Fruit fly (Drosophila melanogaster) whole organism, embryonic: ENCODE data around the gene CG15282.

Source experiments
- Bteb2 ChIP-seq: fragments of 200-800 bp; sonication (Bioruptor generic); optimal IDR thresholded peaks from 2 replicates; lab custom pipeline; 2016; ENCODE audit warnings: missing biosample characterization, missing genetic modification characterization
- CG10147 ChIP-seq: fragments of 200-800 bp; sonication (Bioruptor generic); optimal IDR thresholded peaks from 2 replicates; lab custom pipeline; 2019; ENCODE audit warnings: missing biosample characterization, mild to moderate bottlenecking, missing genetic modification characterization, moderate library complexity
- CG10431 ChIP-seq: fragments of 200-800 bp; sonication (Bioruptor generic); optimal IDR thresholded peaks from 3 replicates; lab custom pipeline; 2018; ENCODE audit warnings: missing biosample characterization, mild to moderate bottlenecking, missing genetic modification characterization
- CG11085 ChIP-seq: fragments of 200-800 bp; sonication (Bioruptor generic); IDR thresholded peaks from 2 replicates; pipeline ENCODE4 v1.3.6; 2022; ENCODE audit warnings: missing biosample characterization, missing genetic modification characterization
- CG13287 ChIP-seq: fragments of 200-800 bp; sonication (Bioruptor generic); IDR thresholded peaks from 2 replicates; pipeline ENCODE4 v1.3.6; 2022; ENCODE audit warnings: missing biosample characterization, missing genetic modification characterization; ENCODE audit not compliant: partially characterized antibody
- CG13296 ChIP-seq: fragments of 200-800 bp; sonication (Bioruptor generic); optimal IDR thresholded peaks from 3 replicates; lab custom pipeline; 2018; ENCODE audit warnings: missing biosample characterization, mild to moderate bottlenecking, missing genetic modification characterization
- CG13775 ChIP-seq: fragments of 200-800 bp; sonication (Bioruptor generic); optimal IDR thresholded peaks from 3 replicates; lab custom pipeline; 2017; ENCODE audit warnings: missing biosample characterization, mild to moderate bottlenecking, missing genetic modification characterization
- CG14441 ChIP-seq: fragments of 200-800 bp; sonication (Bioruptor generic); IDR thresholded peaks from 2 replicates; pipeline ENCODE4 v1.3.6; 2022; ENCODE audit warnings: missing biosample characterization, missing genetic modification characterization
- CG16863 ChIP-seq: fragments of 200-800 bp; sonication (Bioruptor generic); optimal IDR thresholded peaks from 3 replicates; lab custom pipeline; 2016; ENCODE audit warnings: missing biosample characterization, missing genetic modification characterization
- CG18476 ChIP-seq: fragments of 200-800 bp; sonication (Bioruptor generic); optimal IDR thresholded peaks from 2 replicates; lab custom pipeline; 2016; ENCODE audit warnings: missing biosample characterization, mild to moderate bottlenecking, missing genetic modification characterization
- CG31441 ChIP-seq: fragments of 200-800 bp; sonication (Bioruptor generic); IDR thresholded peaks from 2 replicates; pipeline ENCODE4 v1.3.6; 2022; ENCODE audit warnings: missing biosample characterization, missing genetic modification characterization
- CG4617 ChIP-seq: fragments of 200-800 bp; sonication (Bioruptor generic); optimal IDR thresholded peaks from 3 replicates; lab custom pipeline; 2016; ENCODE audit warnings: missing biosample characterization, missing genetic modification characterization, borderline replicate concordance
- CG4707 ChIP-seq: fragments of 200-800 bp; sonication (Bioruptor generic); optimal IDR thresholded peaks from 2 replicates; lab custom pipeline; 2018; ENCODE audit warnings: missing biosample characterization, mild to moderate bottlenecking, missing genetic modification characterization, moderate library complexity
- CG6654 ChIP-seq: fragments of 200-800 bp; sonication (Bioruptor generic); optimal IDR thresholded peaks from 2 replicates; lab custom pipeline; 2017; ENCODE audit warnings: missing biosample characterization, mild to moderate bottlenecking, missing genetic modification characterization
- CG6689 ChIP-seq: fragments of 200-800 bp; sonication (Bioruptor generic); IDR thresholded peaks from 2 replicates; pipeline ENCODE4 v1.3.6; 2022; ENCODE audit warnings: missing biosample characterization, missing genetic modification characterization
- CG8765 ChIP-seq: fragments of 200-800 bp; sonication (Bioruptor generic); IDR thresholded peaks from 2 replicates; pipeline ENCODE4 v1.3.6; 2022; ENCODE audit warnings: missing biosample characterization, missing genetic modification characterization
- CHES-1-like ChIP-seq: fragments of 200-800 bp; sonication (Bioruptor generic); optimal IDR thresholded peaks from 2 replicates; lab custom pipeline; 2016; ENCODE audit warnings: missing biosample characterization, missing genetic modification characterization
- CTCF ChIP-seq: fragments of 200-800 bp; sonication (Bioruptor generic); optimal IDR thresholded peaks from 2 replicates; lab custom pipeline; 2017; ENCODE audit warnings: missing biosample characterization, mild to moderate bottlenecking, missing genetic modification characterization, moderate library complexity
- Dfd ChIP-seq, 2 experiments: fragments of >200 bp; optimal IDR thresholded peaks; 2 replicates each; lab custom pipeline; 2017; ENCODE audit warnings: missing biosample characterization in 2 of 2, missing genetic modification characterization in 2 of 2
- Dip2 ChIP-seq: fragments of 200-800 bp; sonication (Bioruptor generic); IDR thresholded peaks from 2 replicates; pipeline ENCODE4 v1.3.6; 2022; ENCODE audit warnings: missing biosample characterization, missing genetic modification characterization
- Drgx ChIP-seq: fragments of 200-800 bp; sonication (Bioruptor generic); IDR thresholded peaks from 2 replicates; pipeline ENCODE4 v1.3.6; 2022; ENCODE audit warnings: missing biosample characterization, missing genetic modification characterization
- Eip74EF ChIP-seq, 2 experiments: fragments of 200-800 bp in 1 of 2; fragments of >200 bp in 1 of 2; sonication (Bioruptor generic) in 1 of 2; optimal IDR thresholded peaks; 2 replicates each; lab custom pipeline; 2017 to 2019; ENCODE audit warnings: missing biosample characterization in 2 of 2, missing genetic modification characterization in 2 of 2, mild to moderate bottlenecking in 1 of 2, moderate library complexity in 1 of 2
- GATAe ChIP-seq: fragments of 200-800 bp; sonication (Bioruptor generic); conservative IDR thresholded peaks from 2 replicates; pipeline ENCODE4 v1.3.6; 2022; ENCODE audit warnings: missing biosample characterization, missing genetic modification characterization
- HLH54F ChIP-seq: fragments of 200-800 bp; sonication (Bioruptor generic); optimal IDR thresholded peaks from 3 replicates; lab custom pipeline; 2016; ENCODE audit warnings: missing biosample characterization, missing genetic modification characterization
- HmgD ChIP-seq: fragments of 200-800 bp; sonication (Bioruptor generic); optimal IDR thresholded peaks from 3 replicates; lab custom pipeline; 2016; ENCODE audit warnings: missing biosample characterization, missing genetic modification characterization
- Hsf ChIP-seq: fragments of 200-800 bp; sonication (Bioruptor generic); optimal IDR thresholded peaks from 3 replicates; lab custom pipeline; 2016; ENCODE audit warnings: missing biosample characterization, missing genetic modification characterization
- Kr ChIP-seq: fragments of 200-800 bp; sonication (Bioruptor generic); optimal IDR thresholded peaks from 2 replicates; lab custom pipeline; 2017; ENCODE audit warnings: missing biosample characterization, mild to moderate bottlenecking, missing genetic modification characterization
- Med ChIP-seq: fragments of 200-800 bp; sonication (Bioruptor generic); peaks from one replicate; lab custom pipeline; 2016; ENCODE audit warnings: missing biosample characterization, missing genetic modification characterization, mild to moderate bottlenecking, inconsistent platforms, moderate library complexity
- PHDP ChIP-seq: fragments of 200-800 bp; sonication (Bioruptor generic); optimal IDR thresholded peaks from 3 replicates; lab custom pipeline; 2018; ENCODE audit warnings: missing biosample characterization, mild to moderate bottlenecking, missing genetic modification characterization, moderate library complexity
- Tbp ChIP-seq: fragments of >200 bp; optimal IDR thresholded peaks from 2 replicates; lab custom pipeline; 2018; ENCODE audit warnings: missing biosample characterization, missing genetic modification characterization
- al ChIP-seq: fragments of 200-800 bp; sonication (Bioruptor generic); IDR thresholded peaks from 2 replicates; pipeline ENCODE4 v1.3.6; 2022; ENCODE audit warnings: missing biosample characterization, missing genetic modification characterization
- dysf ChIP-seq: fragments of 200-800 bp; sonication (Bioruptor generic); IDR thresholded peaks from 3 replicates; pipeline ENCODE4 v1.3.6; 2022; ENCODE audit warnings: missing biosample characterization, missing genetic modification characterization
- lov ChIP-seq, 2 experiments: fragments of 200-800 bp in 1 of 2; fragments of >200 bp in 1 of 2; sonication (Bioruptor generic) in 1 of 2; IDR thresholded peaks in 1 of 2; optimal IDR thresholded peaks in 1 of 2; 2 replicates in 1 of 2; 3 replicates in 1 of 2; pipeline versions ENCODE4 v1.3.6 to Lab custom; 2017 to 2022; ENCODE audit warnings: missing biosample characterization in 1 of 2, missing genetic modification characterization in 1 of 2
- mld ChIP-seq: fragments of 200-800 bp; sonication (Bioruptor generic); IDR thresholded peaks from 3 replicates; pipeline ENCODE4 v1.3.6; 2022; ENCODE audit warnings: missing biosample characterization, missing genetic modification characterization; ENCODE audit not compliant: partially characterized antibody
- nau ChIP-seq: fragments of 200-800 bp; sonication (Bioruptor generic); optimal IDR thresholded peaks from 3 replicates; lab custom pipeline; 2017; ENCODE audit warnings: missing biosample characterization, mild to moderate bottlenecking, missing genetic modification characterization, missing genetic modification reagents
- org-1 ChIP-seq: fragments of 200-800 bp; sonication (Bioruptor generic); optimal IDR thresholded peaks from 2 replicates; lab custom pipeline; 2017; ENCODE audit warnings: missing biosample characterization, missing genetic modification characterization
- pho ChIP-seq: fragments of 200-800 bp; sonication (Bioruptor generic); optimal IDR thresholded peaks from 2 replicates; lab custom pipeline; 2016; ENCODE audit warnings: missing biosample characterization, missing genetic modification characterization
- prd ChIP-seq, 3 experiments: fragments of >200 bp in 2 of 3; fragments of 200-800 bp in 1 of 3; sonication (Bioruptor generic) in 1 of 3; optimal IDR thresholded peaks in 2 of 3; IDR thresholded peaks in 1 of 3; 2 replicates in 2 of 3; 3 replicates in 1 of 3; pipeline versions ENCODE4 v1.3.6 to Lab custom; 2017 to 2022; ENCODE audit warnings: missing biosample characterization in 1 of 3, missing genetic modification characterization in 1 of 3
- run ChIP-seq: fragments of 200-800 bp; sonication (Bioruptor generic); optimal IDR thresholded peaks from 3 replicates; lab custom pipeline; 2018; ENCODE audit warnings: missing biosample characterization, mild to moderate bottlenecking, missing genetic modification characterization
- salm ChIP-seq: fragments of 200-800 bp; sonication (Bioruptor generic); optimal IDR thresholded peaks from 2 replicates; lab custom pipeline; 2018; ENCODE audit warnings: missing biosample characterization, mild to moderate bottlenecking, missing genetic modification characterization
- sd ChIP-seq: fragments of 200-800 bp; sonication (Bioruptor generic); optimal IDR thresholded peaks from 3 replicates; lab custom pipeline; 2018; ENCODE audit warnings: missing biosample characterization, mild to moderate bottlenecking, missing genetic modification characterization, moderate library complexity
- sisA ChIP-seq: fragments of 200-800 bp; sonication (Bioruptor generic); IDR thresholded peaks from 2 replicates; pipeline ENCODE4 v1.3.6; 2022; ENCODE audit warnings: missing biosample characterization, missing genetic modification characterization
- tio ChIP-seq: fragments of 200-800 bp; sonication (Bioruptor generic); optimal IDR thresholded peaks from 2 replicates; lab custom pipeline; 2017; ENCODE audit warnings: missing biosample characterization, missing genetic modification characterization, inconsistent platforms
- toy ChIP-seq: fragments of 200-800 bp; sonication (Bioruptor generic); IDR thresholded peaks from 2 replicates; pipeline ENCODE4 v1.3.6; 2022; ENCODE audit warnings: missing biosample characterization, missing genetic modification characterization
- twi ChIP-seq: fragments of 200-800 bp; optimal IDR thresholded peaks from 2 replicates; lab custom pipeline; 2019; ENCODE audit warnings: missing biosample characterization, mild to moderate bottlenecking, missing genetic modification characterization, moderate library complexity
- usp ChIP-seq: fragments of >200 bp; optimal IDR thresholded peaks from 2 replicates; lab custom pipeline; 2017; ENCODE audit warnings: missing biosample characterization, missing genetic modification characterization
- wor ChIP-seq: fragments of 200-800 bp; sonication (Bioruptor generic); IDR thresholded peaks from 2 replicates; pipeline ENCODE4 v1.3.6; 2022; ENCODE audit warnings: missing biosample characterization, missing genetic modification characterization
- z ChIP-seq: fragments of 200-800 bp; sonication (Bioruptor generic); IDR thresholded peaks from 3 replicates; pipeline ENCODE4 v1.3.6; 2022; ENCODE audit warnings: missing biosample characterization, missing genetic modification characterization
- zen2 ChIP-seq: fragments of 200-800 bp; sonication (Bioruptor generic); IDR thresholded peaks from 3 replicates; pipeline ENCODE4 v1.3.6; 2022; ENCODE audit warnings: missing biosample characterization, missing genetic modification characterization; ENCODE audit not compliant: partially characterized antibody
- zfh2 ChIP-seq: fragments of 200-800 bp; sonication (Bioruptor generic); optimal IDR thresholded peaks from 2 replicates; lab custom pipeline; 2016; ENCODE audit warnings: missing biosample characterization, missing genetic modification characterization

The CG15282 gene

DNA sequence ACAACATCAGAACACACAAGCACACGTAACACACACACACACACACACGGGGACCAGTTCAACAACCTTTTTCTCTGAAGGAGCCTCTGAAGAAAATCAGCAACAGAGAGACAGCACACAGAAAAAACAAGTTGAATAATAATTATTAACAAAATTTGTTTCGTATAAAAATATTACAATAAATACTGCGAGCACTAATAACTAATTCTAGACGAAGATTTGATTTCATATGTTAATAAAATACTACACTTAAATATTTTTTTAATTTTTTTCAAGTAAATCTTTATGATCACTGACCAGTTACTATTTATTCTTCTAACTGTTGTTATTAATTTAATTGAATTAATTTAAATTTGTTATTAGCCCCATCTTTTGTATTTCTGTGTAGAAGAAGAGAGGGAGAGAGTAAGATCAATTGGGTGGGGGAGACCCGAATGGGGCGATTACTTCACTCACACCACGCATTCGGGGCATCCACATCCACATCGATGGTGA is 37.6 kb upstream of the CG15282 start (continued):
- TF ChIP-seq CG13296 (GFP tag; lab: Kevin White, UChicago) (peak; percentile 6), zen2 (GFP tag; lab: Robert Waterston, UW) (no peak), CG4617 (GFP tag; lab: Kevin White, UChicago) (no peak), lov (optimal IDR thresholded peaks at IDR 0.05; lab: Kevin White, UChicago) (no peak), lov (GFP tag; IDR thresholded peaks at IDR 0.05; lab: Robert Waterston, UW) (no peak), PHDP (tag; lab: Kevin White, UChicago) (peak; percentile 82), al (no peak), CG6654 (GFP tag; lab: Kevin White, UChicago) (peak; percentile 48), tio (GFP tag; lab: Kevin White, UChicago) (peak; percentile 38), CG4707 (peak; percentile 30), twi (peak; percentile 83), pho (GFP tag; lab: Kevin White, UChicago) (no peak), Drgx (GFP tag; lab: Robert Waterston, UW) (peak; percentile 43; the same call in 1 of the 2 replicates), CG10147 (peak; percentile 59), Dfd (GFP tag; optimal IDR thresholded peaks at IDR 0.05; lab: Kevin White, UChicago) (no peak), HLH54F (GFP tag; lab: Kevin White, UChicago) (no peak), GATAe (no peak), nau (GFP tag; lab: Kevin White, UChicago) (no peak), dysf (GFP tag; lab: Robert Waterston, UW) (peak; percentile 72; the same call in 2 of the 3 replicates), CG14441 (GFP tag; lab: Robert Waterston, UW) (no peak), Dip2 (GFP tag; lab: Robert Waterston, UW) (no peak), salm (tag; lab: Kevin White, UChicago) (peak; percentile 63), CG11085 (GFP tag; lab: Robert Waterston, UW) (0 out of 2 replicates have a peak, but pooled peaks have one; percentile 29), zfh2 (GFP tag; lab: Kevin White, UChicago) (no peak), mld (no peak), CHES-1-like (GFP tag; lab: Kevin White, UChicago) (no peak), Hsf (GFP tag; lab: Kevin White, UChicago) (peak; percentile 5), org-1 (GFP tag; lab: Kevin White, UChicago) (peak; percentile 53), sisA (no peak; the same call in 1 of the 2 replicates), CG6689 (GFP tag; lab: Robert Waterston, UW) (peak; percentile 85), CG10431 (peak; percentile 18), wor (GFP tag; lab: Robert Waterston, UW) (peak; percentile 48), run (tag; lab: Kevin White, UChicago) (peak; percentile 66), CG31441 (GFP tag; lab: Robert Waterston, UW) (peak; percentile 98), z (no peak), prd (optimal IDR thresholded peaks at IDR 0.05; lab: Kevin White, UChicago) (no peak), prd (GFP tag; IDR thresholded peaks at IDR 0.05; lab: Robert Waterston, UW) (peak; percentile 63; the same call in 2 of the 3 replicates), Tbp (no peak), usp (no peak), toy (GFP tag; lab: Robert Waterston, UW) (no peak), CTCF (no peak), CG13775 (GFP tag; lab: Kevin White, UChicago) (peak; percentile 55), CG13287 (GFP tag; lab: Robert Waterston, UW) (no peak), CG16863 (GFP tag; lab: Kevin White, UChicago) (no peak), Med (GFP tag; lab: Kevin White, UChicago) (no peak), Bteb2 (GFP tag; lab: Kevin White, UChicago) (no peak), CG8765 (GFP tag; lab: Robert Waterston, UW) (no peak), HmgD (GFP tag; lab: Kevin White, UChicago) (no peak), sd (peak; percentile 32), CG18476 (GFP tag; lab: Kevin White, UChicago) (peak; percentile 33), Eip74EF (GFP tag; optimal IDR thresholded peaks at IDR 0.05; lab: Kevin White, UChicago) (peak in 1 of 2 experiments; percentile 89), Kr (GFP tag; lab: Kevin White, UChicago) (no peak)
